Worm (Caenorhabditis elegans): ENCODE data around the gene T18D3.1.
A peak's percentile ranks its signal among the peaks of the same experiment; 100 is the strongest.

The T18D3.1 gene

DNA sequence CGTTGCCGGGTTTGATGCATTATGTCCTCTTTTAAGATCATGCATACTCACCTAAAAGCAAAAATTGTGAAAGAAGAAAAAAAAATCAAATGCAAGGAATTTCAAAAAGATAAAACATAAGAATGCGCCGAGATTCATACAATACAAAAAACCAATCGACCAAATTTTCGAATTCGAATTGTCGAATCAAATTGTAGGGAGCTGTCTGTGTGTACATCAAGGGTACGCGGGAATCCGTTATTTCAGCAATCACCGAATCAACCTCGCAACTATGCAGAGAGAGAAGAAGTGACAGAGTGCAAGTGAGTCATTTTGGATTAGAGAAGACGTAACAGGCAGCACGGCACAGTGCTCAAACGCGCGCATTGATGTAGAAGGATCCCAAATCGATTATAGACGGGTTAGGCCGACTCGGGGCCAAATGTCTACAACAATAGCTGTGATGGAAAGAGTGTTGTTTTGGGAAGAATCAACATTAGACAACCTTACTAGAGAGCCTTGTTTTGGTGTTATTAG, 48.8 kb downstream of the T18D3.1 start, which contains the start of gene sdz-19:
Gene sdz-19, minus strand, starts transcription at position 51 of the 516 bp plus-strand sequence.
- TF ChIP-seq mes-2 (tag; optimal IDR thresholded peaks at IDR 0.05; ENCODE audit: poor library complexity, severe bottlenecking) (no peak), aha-1 (tag) (no peak), nhr-48 (tag; optimal IDR thresholded peaks at IDR 0.05) (no peak), rbr-2 (tag; optimal IDR thresholded peaks at IDR 0.05) (no peak), dmd-6 (GFP tag; IDR thresholded peaks at IDR 0.05) (0 out of 2 replicates have a peak, but pooled peaks have one; percentile 10), nhr-102 (tag; optimal IDR thresholded peaks at IDR 0.05) (peak; percentile 16), madf-5 (GFP tag; IDR thresholded peaks at IDR 0.05) (0 out of 4 replicates have a peak, but pooled peaks of 1 of the 2 experiments have one; percentile 6), F26F4.8 (GFP tag; conservative IDR thresholded peaks at IDR 0.05) (no peak), ceh-82 (tag; optimal IDR thresholded peaks at IDR 0.05) (no peak), ceh-44 (GFP tag; IDR thresholded peaks at IDR 0.05) (no peak), lin-29 (GFP tag; IDR thresholded peaks at IDR 0.05) (no peak), T26A8.4 (GFP tag; IDR thresholded peaks at IDR 0.05) (peak; percentile 34; the same call in 1 of the 2 replicates), arid-1 (GFP tag; conservative IDR thresholded peaks at IDR 0.05) (no peak), tra-1 (GFP tag; IDR thresholded peaks at IDR 0.05) (0 out of 2 replicates have a peak, but pooled peaks have one; percentile 11), zfp-3 (GFP tag; conservative IDR thresholded peaks at IDR 0.05) (0 out of 2 replicates have a peak, but pooled peaks have one; percentile 27), mxl-2 (GFP tag; conservative IDR thresholded peaks at IDR 0.05) (no peak), daf-16 (GFP tag; optimal IDR thresholded peaks at IDR 0.05) (no peak), daf-16 (tag; optimal IDR thresholded peaks at IDR 0.05) (no peak), unc-62 (GFP tag; optimal IDR thresholded peaks at IDR 0.05 in 1 of 2) (peak in 1 of 2 experiments; percentile 68), unc-62 (tag; optimal IDR thresholded peaks at IDR 0.05) (no peak), F44E2.7 (GFP tag; IDR thresholded peaks at IDR 0.05) (no peak), gei-8 (GFP tag; optimal IDR thresholded peaks at IDR 0.05) (no peak), snpc-1.2 (GFP tag; IDR thresholded peaks at IDR 0.05) (peak; percentile 15; the same call in 1 of the 2 replicates)

All from whole organism, L4 larva.